Fruit fly (Drosophila melanogaster): Measurements from ENCODE around the gene opa.

DNA sequence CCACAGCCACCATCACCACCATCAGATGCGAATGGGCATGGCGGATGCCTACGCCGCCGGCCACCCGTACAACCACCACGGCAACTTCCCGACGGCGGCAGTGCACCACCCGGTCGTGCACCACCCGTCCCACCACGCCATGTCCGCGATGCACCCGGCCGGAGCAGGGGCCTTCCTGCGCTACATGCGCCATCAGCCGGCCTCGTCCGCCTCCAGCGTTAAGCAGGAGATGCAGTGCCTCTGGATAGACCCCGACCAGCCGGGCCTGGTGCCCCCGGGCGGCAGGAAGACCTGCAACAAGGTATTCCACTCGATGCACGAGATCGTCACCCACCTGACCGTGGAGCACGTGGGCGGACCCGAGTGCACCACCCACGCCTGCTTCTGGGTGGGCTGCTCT, 891 bp downstream of the opa start:
- TF ChIP-seq CG8478 (optimal IDR thresholded peaks at IDR 0.05) (no peak), CTCF (optimal IDR thresholded peaks at IDR 0.05) (no peak)

Data from S2 (cell line).